Fruit fly (Drosophila melanogaster) whole organism, embryonic: ENCODE results near the gene mRpL16.

Experiments
- Adf1 ChIP-seq: fragments of 200-800 bp; sonication (Bioruptor generic); IDR thresholded peaks from 2 replicates; pipeline ENCODE4 v1.3.6; 2022; ENCODE audit warnings: missing biosample characterization, missing genetic modification characterization
- Bgb ChIP-seq: fragments of 200-800 bp; sonication (Bioruptor generic); IDR thresholded peaks from 2 replicates; pipeline ENCODE4 v1.3.6; 2022; ENCODE audit warnings: missing biosample characterization, missing genetic modification characterization; ENCODE audit not compliant: partially characterized antibody
- BtbVII ChIP-seq: fragments of 200-800 bp; sonication (Bioruptor generic); optimal IDR thresholded peaks from 3 replicates; lab custom pipeline; 2017; ENCODE audit warnings: missing biosample characterization, mild to moderate bottlenecking, missing genetic modification characterization
- CG10431 ChIP-seq: fragments of 200-800 bp; sonication (Bioruptor generic); optimal IDR thresholded peaks from 3 replicates; lab custom pipeline; 2018; ENCODE audit warnings: missing biosample characterization, mild to moderate bottlenecking, missing genetic modification characterization
- CG12299 ChIP-seq: fragments of 200-800 bp; sonication (Bioruptor generic); optimal IDR thresholded peaks from 2 replicates; lab custom pipeline; 2018; ENCODE audit warnings: missing biosample characterization, mild to moderate bottlenecking, missing genetic modification characterization
- CG15073 ChIP-seq: fragments of 200-800 bp; sonication (Bioruptor generic); optimal IDR thresholded peaks from 2 replicates; lab custom pipeline; 2016; ENCODE audit warnings: missing biosample characterization, missing genetic modification characterization
- CG16815 ChIP-seq: fragments of 200-800 bp; sonication (Bioruptor generic); optimal IDR thresholded peaks from 3 replicates; lab custom pipeline; 2017; ENCODE audit warnings: missing biosample characterization, mild to moderate bottlenecking, missing genetic modification characterization
- CG17186 ChIP-seq: fragments of 200-800 bp; sonication (Bioruptor generic); optimal IDR thresholded peaks from 3 replicates; lab custom pipeline; 2017; ENCODE audit warnings: missing biosample characterization, missing genetic modification reagents, missing genetic modification characterization
- CG2116 ChIP-seq: fragments of 200-800 bp; sonication (Bioruptor generic); optimal IDR thresholded peaks from 3 replicates; lab custom pipeline; 2018; ENCODE audit warnings: missing biosample characterization, mild to moderate bottlenecking, missing genetic modification characterization
- CG30403 ChIP-seq: fragments of 200-800 bp; sonication (Bioruptor generic); optimal IDR thresholded peaks from 3 replicates; lab custom pipeline; 2016; ENCODE audit warnings: missing biosample characterization, missing genetic modification characterization
- CG32772 ChIP-seq: fragments of 200-800 bp; sonication (Bioruptor generic); IDR thresholded peaks from 2 replicates; pipeline ENCODE4 v1.3.6; 2022; ENCODE audit warnings: missing biosample characterization, missing genetic modification characterization
- CG33557 ChIP-seq: fragments of 200-800 bp; sonication (Bioruptor generic); optimal IDR thresholded peaks from 2 replicates; lab custom pipeline; 2019; ENCODE audit warnings: missing biosample characterization, mild to moderate bottlenecking, missing genetic modification characterization, moderate library complexity
- CG3407 ChIP-seq: fragments of 200-800 bp; sonication (Bioruptor generic); optimal IDR thresholded peaks from 2 replicates; lab custom pipeline; 2018; ENCODE audit warnings: missing biosample characterization, mild to moderate bottlenecking, missing genetic modification characterization
- CG4404 ChIP-seq: fragments of 200-800 bp; sonication (Bioruptor generic); IDR thresholded peaks from 2 replicates; pipeline ENCODE4 v1.3.6; 2022; ENCODE audit warnings: missing biosample characterization, missing genetic modification characterization
- CG4820 ChIP-seq: fragments of 200-800 bp; sonication (Bioruptor generic); optimal IDR thresholded peaks from 3 replicates; lab custom pipeline; 2016; ENCODE audit warnings: missing biosample characterization, missing genetic modification characterization
- CG6854 ChIP-seq: fragments of 200-800 bp; sonication (Bioruptor generic); optimal IDR thresholded peaks from 3 replicates; lab custom pipeline; 2017; ENCODE audit warnings: missing biosample characterization, mild to moderate bottlenecking, missing genetic modification characterization
- CG7839 ChIP-seq: fragments of 200-800 bp; sonication (Bioruptor generic); optimal IDR thresholded peaks from 3 replicates; lab custom pipeline; 2018; ENCODE audit warnings: missing biosample characterization, mild to moderate bottlenecking, missing genetic modification characterization, moderate library complexity
- CG7928 ChIP-seq: fragments of 200-800 bp; sonication (Bioruptor generic); optimal IDR thresholded peaks from 2 replicates; lab custom pipeline; 2017; ENCODE audit warnings: missing biosample characterization, mild to moderate bottlenecking, missing genetic modification characterization
- CG8290 ChIP-seq, 3 experiments: fragments of 200-800 bp; sonication (Bioruptor generic); optimal IDR thresholded peaks; 2 replicates each; lab custom pipeline; 2016 to 2019; ENCODE audit warnings: missing biosample characterization in 3 of 3, missing genetic modification characterization in 3 of 3, mild to moderate bottlenecking in 2 of 3, moderate library complexity in 1 of 3
- CG8924 ChIP-seq: fragments of 200-800 bp; optimal IDR thresholded peaks from 3 replicates; lab custom pipeline; 2019; ENCODE audit warnings: missing biosample characterization, mild to moderate bottlenecking, missing genetic modification characterization, moderate library complexity
- Chrac-16 ChIP-seq: fragments of 200-800 bp; sonication (Bioruptor generic); optimal IDR thresholded peaks from 3 replicates; lab custom pipeline; 2016; ENCODE audit warnings: missing biosample characterization, missing genetic modification characterization
- CkIIα-i1 ChIP-seq: fragments of 200-800 bp; sonication (Bioruptor generic); IDR thresholded peaks from 2 replicates; pipeline ENCODE4 v1.3.6; 2022; ENCODE audit warnings: missing biosample characterization, missing genetic modification characterization
- Dll ChIP-seq: fragments of 200-800 bp; sonication (Bioruptor generic); IDR thresholded peaks from 4 replicates; pipeline ENCODE4 v1.3.6; 2022; ENCODE audit warnings: missing biosample characterization, missing genetic modification characterization; ENCODE audit not compliant: partially characterized antibody
- Dref ChIP-seq: fragments of 200-800 bp; sonication (Bioruptor generic); IDR thresholded peaks from 2 replicates; pipeline ENCODE4 v1.3.6; 2022; ENCODE audit warnings: missing biosample characterization, missing genetic modification characterization
- E2f1 ChIP-seq: fragments of 200-800 bp; sonication (Bioruptor generic); IDR thresholded peaks from 2 replicates; pipeline ENCODE4 v1.3.6; 2022; ENCODE audit warnings: missing biosample characterization, missing genetic modification characterization
- E2f2 ChIP-seq: fragments of 200-800 bp; sonication (Bioruptor generic); IDR thresholded peaks from 2 replicates; pipeline ENCODE4 v1.3.6; 2022; ENCODE audit warnings: missing biosample characterization, missing genetic modification characterization
- MBD-R2 ChIP-seq: fragments of 200-800 bp; sonication (Bioruptor generic); IDR thresholded peaks from 2 replicates; pipeline ENCODE4 v1.3.6; 2022; ENCODE audit warnings: missing biosample characterization, missing genetic modification characterization
- Six4 ChIP-seq: fragments of 200-800 bp; sonication (Bioruptor generic); optimal IDR thresholded peaks from 2 replicates; lab custom pipeline; 2016; ENCODE audit warnings: missing biosample characterization, missing genetic modification characterization
- Sry-δ ChIP-seq: fragments of 200-800 bp; sonication (Bioruptor generic); optimal IDR thresholded peaks from 2 replicates; lab custom pipeline; 2016; ENCODE audit warnings: missing biosample characterization, missing genetic modification characterization
- Tbp ChIP-seq: fragments of >200 bp; optimal IDR thresholded peaks from 2 replicates; lab custom pipeline; 2018; ENCODE audit warnings: missing biosample characterization, missing genetic modification characterization
- YL-1 ChIP-seq: fragments of 200-800 bp; sonication (Bioruptor generic); optimal IDR thresholded peaks from 3 replicates; lab custom pipeline; 2017; ENCODE audit warnings: missing biosample characterization, mild to moderate bottlenecking, missing genetic modification characterization
- ac ChIP-seq: fragments of 200-800 bp; sonication (Bioruptor generic); optimal IDR thresholded peaks from 3 replicates; lab custom pipeline; 2017; ENCODE audit warnings: missing biosample characterization, mild to moderate bottlenecking, missing genetic modification characterization
- crc ChIP-seq: fragments of 200-800 bp; sonication (Bioruptor generic); optimal IDR thresholded peaks from 2 replicates; lab custom pipeline; 2016; ENCODE audit warnings: missing biosample characterization, missing genetic modification characterization
- en ChIP-seq: fragments of 200-800 bp; sonication (Bioruptor generic); optimal IDR thresholded peaks from 2 replicates; lab custom pipeline; 2016; ENCODE audit warnings: missing biosample characterization, missing genetic modification characterization
- ewg ChIP-seq: fragments of 200-800 bp; sonication (Bioruptor generic); optimal IDR thresholded peaks from 3 replicates; lab custom pipeline; 2017; ENCODE audit warnings: mild to moderate bottlenecking, missing biosample characterization, missing genetic modification reagents, missing genetic modification characterization
- hb ChIP-seq: fragments of 200-800 bp; sonication (Bioruptor generic); IDR thresholded peaks from 3 replicates; pipeline ENCODE4 v1.3.6; 2022; ENCODE audit warnings: missing biosample characterization, missing genetic modification characterization; ENCODE audit not compliant: partially characterized antibody
- lilli ChIP-seq: fragments of 200-800 bp; sonication (Bioruptor generic); optimal IDR thresholded peaks from 3 replicates; lab custom pipeline; 2016; ENCODE audit warnings: missing biosample characterization, missing genetic modification characterization
- pros ChIP-seq: fragments of 200-800 bp; sonication (Bioruptor generic); optimal IDR thresholded peaks from 3 replicates; lab custom pipeline; 2019; ENCODE audit warnings: missing biosample characterization, mild to moderate bottlenecking, missing genetic modification characterization, moderate library complexity
- pzg ChIP-seq: fragments of 200-800 bp; sonication (Bioruptor generic); optimal IDR thresholded peaks from 3 replicates; lab custom pipeline; 2018; ENCODE audit warnings: missing biosample characterization, mild to moderate bottlenecking, missing genetic modification characterization, moderate library complexity
- row ChIP-seq: fragments of 200-800 bp; sonication (Bioruptor generic); IDR thresholded peaks from 3 replicates; pipeline ENCODE4 v1.3.6; 2022; ENCODE audit warnings: missing biosample characterization, missing genetic modification characterization
- sc ChIP-seq, 3 experiments: fragments of >200 bp in 2 of 3; fragments of 200-800 bp in 1 of 3; sonication (Bioruptor generic) in 1 of 3; optimal IDR thresholded peaks; 2 replicates in 2 of 3; 3 replicates in 1 of 3; lab custom pipeline; 2017; ENCODE audit warnings: mild to moderate bottlenecking in 1 of 3, missing biosample characterization in 1 of 3, missing genetic modification characterization in 1 of 3, missing genetic modification reagents in 1 of 3
- so ChIP-seq: fragments of 200-800 bp; sonication (Bioruptor generic); IDR thresholded peaks from 3 replicates; pipeline ENCODE4 v1.3.6; 2022; ENCODE audit warnings: missing biosample characterization, missing genetic modification characterization
- tgo ChIP-seq: fragments of 200-800 bp; sonication (Bioruptor generic); IDR thresholded peaks from 3 replicates; pipeline ENCODE4 v1.3.6; 2022; ENCODE audit warnings: missing biosample characterization, missing genetic modification characterization
- trem ChIP-seq: fragments of 200-800 bp; optimal IDR thresholded peaks from 3 replicates; lab custom pipeline; 2019; ENCODE audit warnings: missing biosample characterization, mild to moderate bottlenecking, missing genetic modification characterization, moderate library complexity
- usp ChIP-seq: fragments of >200 bp; optimal IDR thresholded peaks from 2 replicates; lab custom pipeline; 2017; ENCODE audit warnings: missing biosample characterization, missing genetic modification characterization

mRpL16 gene

dm6 chrX:1901605-1902136 is 11.6 kb downstream of the mRpL16 start, which contains the start of gene Ldaf1 (continued):
- TF ChIP-seq Tbp (GFP tag; lab: Kevin White, UChicago) (no peak), CG16815 (GFP tag; lab: Kevin White, UChicago) (no peak), MBD-R2 (peak; percentile 65), usp (GFP tag; lab: Kevin White, UChicago) (no peak), Chrac-16 (GFP tag; lab: Kevin White, UChicago) (no peak), CG8290 (GFP tag; optimal IDR thresholded peaks at IDR 0.05; lab: Kevin White, UChicago) (no peak), CG8290 (tag; optimal IDR thresholded peaks at IDR 0.05; lab: Kevin White, UChicago) (peak in 1 of 2 experiments; percentile 5), Dref (GFP tag; lab: Robert Waterston, UW) (peak; percentile 48), row (GFP tag; lab: Robert Waterston, UW) (peak; percentile 44; the same call in 1 of the 3 replicates), CG7839 (no peak), ewg (no peak), lilli (peak; percentile 5), ac (GFP tag; lab: Kevin White, UChicago) (no peak), pzg (peak; percentile 33), Dll (GFP tag; lab: Robert Waterston, UW) (0 out of 4 replicates have a peak, but pooled peaks have one; percentile 25), YL-1 (GFP tag; lab: Kevin White, UChicago) (peak; percentile 4), trem (peak; percentile 28), E2f2 (GFP tag; lab: Robert Waterston, UW) (peak; percentile 71), so (GFP tag; lab: Robert Waterston, UW) (no peak), CG8924 (tag; lab: Kevin White, UChicago) (peak; percentile 2), CG30403 (GFP tag; lab: Kevin White, UChicago) (no peak), CG12299 (tag; lab: Kevin White, UChicago) (no peak), CG7928 (GFP tag; lab: Kevin White, UChicago) (peak; percentile 87), CG10431 (GFP tag; lab: Kevin White, UChicago) (peak; percentile 22), CG15073 (no peak), sc (optimal IDR thresholded peaks at IDR 0.05; lab: Kevin White, UChicago) (no peak), sc (GFP tag; optimal IDR thresholded peaks at IDR 0.05; lab: Kevin White, UChicago) (no peak), CG17186 (GFP tag; lab: Kevin White, UChicago) (no peak), Sry-δ (GFP tag; lab: Kevin White, UChicago) (peak; percentile 5), CG4404 (no peak), CkIIα-i1 (no peak), tgo (GFP tag; lab: Robert Waterston, UW) (no peak)
- TF ChIP-seq, all 482 proteins: peak for 44

- TF ChIP-seq CG4820 (no peak), crc (no peak), pros (GFP tag; lab: Kevin White, UChicago) (no peak), en (GFP tag; lab: Kevin White, UChicago) (no peak), Adf1 (no peak), E2f1 (no peak), hb (no peak), CG33557 (GFP tag; lab: Kevin White, UChicago) (no peak), CG32772 (GFP tag; lab: Robert Waterston, UW) (no peak), BtbVII (GFP tag; lab: Kevin White, UChicago) (no peak), Bgb (GFP tag; lab: Robert Waterston, UW) (no peak), CG6854 (GFP tag; lab: Kevin White, UChicago) (no peak), CG3407 (no peak), CG2116 (GFP tag; lab: Kevin White, UChicago) (no peak), usp (GFP tag; lab: Kevin White, UChicago) (no peak), Six4 (GFP tag; lab: Kevin White, UChicago) (no peak)
Measured at dm6 chrX:1903077-1903476, 13.0 kb downstream of the mRpL16 start, which contains the start of gene CG32801. TSS of gene CG32801 (minus strand) at chrX:1903177.
